Worm (Caenorhabditis elegans): ENCODE data around the gene W10C4.1.

DNA sequence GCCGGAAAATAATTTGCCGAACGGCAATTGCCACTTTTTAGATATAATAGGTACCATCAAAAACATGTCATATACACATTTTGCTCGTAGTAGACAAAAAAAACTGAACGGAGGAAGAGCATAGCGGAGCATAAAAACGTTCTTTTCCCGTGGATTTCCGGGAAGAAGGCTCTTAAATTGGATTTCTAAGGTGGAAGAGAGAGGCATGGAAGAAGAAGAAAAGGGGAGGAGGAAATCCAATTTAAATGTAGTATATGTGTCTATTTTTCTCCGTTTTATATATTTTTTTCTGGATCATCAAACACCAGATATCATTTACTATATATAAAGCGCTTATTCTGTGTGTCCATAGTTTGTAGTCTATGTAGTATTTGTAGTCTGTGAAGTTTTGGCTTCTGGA lies 4.5 kb upstream of the W10C4.1 start:
- TF ChIP-seq fkh-10 (GFP tag; optimal IDR thresholded peaks at IDR 0.05) (no peak), ceh-2 (tag; optimal IDR thresholded peaks at IDR 0.05) (no peak), sox-4 (tag; optimal IDR thresholded peaks at IDR 0.05) (no peak), K09A11.1 (tag; optimal IDR thresholded peaks at IDR 0.05; ENCODE audit: insufficient read depth) (no peak), nfya-1 (tag; optimal IDR thresholded peaks at IDR 0.05) (no peak), pha-4 (tag; optimal IDR thresholded peaks at IDR 0.05) (no peak), nhr-232 (tag; optimal IDR thresholded peaks at IDR 0.05) (no peak), ama-1 (optimal IDR thresholded peaks at IDR 0.05) (no peak), ceh-30 (tag; optimal IDR thresholded peaks at IDR 0.05) (no peak), pqm-1 (tag; optimal IDR thresholded peaks at IDR 0.05) (no peak), tbx-2 (tag; optimal IDR thresholded peaks at IDR 0.05) (no peak), ceh-14 (tag; optimal IDR thresholded peaks at IDR 0.05) (no peak)
